Worm (Caenorhabditis elegans) whole organism, L4 larva: ENCODE results near the gene srz-11.

Source experiments
- D1046.2 ChIP-seq: fragments of 200-800 bp; sonication (Bioruptor generic); IDR thresholded peaks from 2 replicates; pipeline ENCODE4 v1.3.6; 2022; ENCODE audit warnings: missing genetic modification characterization, missing compliant biosample characterization
- F26F4.8 ChIP-seq: fragments of 200-800 bp; sonication (Bioruptor generic); conservative IDR thresholded peaks from 2 replicates; pipeline ENCODE4 v1.3.6; 2022; ENCODE audit warnings: missing genetic modification characterization, missing compliant biosample characterization
- F37D6.2 ChIP-seq: sonication (generic microtip); optimal IDR thresholded peaks from 2 replicates; lab custom pipeline; 2016; ENCODE audit warnings: mild to moderate bottlenecking, missing genetic modification characterization, missing compliant biosample characterization
- T20F7.1 ChIP-seq: fragments of 200-800 bp; sonication (Bioruptor generic); optimal IDR thresholded peaks from 2 replicates; lab custom pipeline; 2018; ENCODE audit warnings: mild to moderate bottlenecking, missing genetic modification characterization, missing compliant biosample characterization
- Y48G9A.11 ChIP-seq: fragments of 200-800 bp; sonication (Bioruptor generic); IDR thresholded peaks from 2 replicates; pipeline ENCODE4 v1.3.6; 2022; ENCODE audit warnings: missing genetic modification reagents, missing genetic modification characterization, missing compliant biosample characterization
- ZK546.5 ChIP-seq, 2 experiments: sonication (generic microtip); optimal IDR thresholded peaks; 2 replicates each; lab custom pipeline; 2017; ENCODE audit warnings: missing biosample characterization in 2 of 2, missing genetic modification characterization in 2 of 2
- aha-1 ChIP-seq: fragments of 150-350 bp; peaks from one replicate; lab custom pipeline; 2014; ENCODE audit warnings: missing biosample characterization, missing genetic modification characterization
- ceh-20 ChIP-seq: fragments of 200-800 bp; sonication (Bioruptor generic); IDR thresholded peaks from 2 replicates; pipeline ENCODE4 v1.3.6; 2022; ENCODE audit warnings: missing genetic modification reagents, missing genetic modification characterization, missing compliant biosample characterization
- ceh-82 ChIP-seq: sonication (generic microtip); optimal IDR thresholded peaks from 2 replicates; lab custom pipeline; 2017; ENCODE audit warnings: missing biosample characterization, missing genetic modification characterization
- dpl-1 ChIP-seq: fragments of 150-350 bp; optimal IDR thresholded peaks from 2 replicates; lab custom pipeline; 2014; ENCODE audit warnings: missing biosample characterization, missing genetic modification reagents, missing genetic modification characterization
- dve-1 ChIP-seq: sonication (generic microtip); optimal IDR thresholded peaks from 2 replicates; lab custom pipeline; 2017; ENCODE audit warnings: antibody characterized with exemption, mild to moderate bottlenecking, missing genetic modification characterization, missing compliant biosample characterization; ENCODE audit not compliant: insufficient read depth
- egl-27 ChIP-seq: sonication (generic microtip); optimal IDR thresholded peaks from 3 replicates; lab custom pipeline; 2017; ENCODE audit warnings: missing biosample characterization, missing genetic modification reagents, missing genetic modification characterization
- hif-1 ChIP-seq, 2 experiments: sonication (generic microtip); optimal IDR thresholded peaks; 2 replicates each; lab custom pipeline; 2016 to 2017; ENCODE audit warnings: missing compliant biosample characterization in 2 of 2, missing genetic modification characterization in 2 of 2, missing genetic modification reagents in 2 of 2, missing genotype in 2 of 2, mild to moderate bottlenecking in 1 of 2
- hlh-11 ChIP-seq: fragments of 200-800 bp; sonication (Bioruptor generic); optimal IDR thresholded peaks from 2 replicates; lab custom pipeline; 2018; ENCODE audit warnings: mild to moderate bottlenecking, missing genetic modification characterization, missing compliant biosample characterization
- hlh-30 ChIP-seq: sonication (generic microtip); optimal IDR thresholded peaks from 2 replicates; lab custom pipeline; 2017; ENCODE audit warnings: antibody characterized with exemption, mild to moderate bottlenecking, missing genetic modification characterization, missing compliant biosample characterization; ENCODE audit not compliant: insufficient read depth
- jun-1 ChIP-seq: fragments of 150-350 bp; optimal IDR thresholded peaks from 2 replicates; lab custom pipeline; 2014; ENCODE audit warnings: missing biosample characterization, missing genetic modification reagents, missing genetic modification characterization
- lim-7 ChIP-seq: fragments of 200-800 bp; sonication (Bioruptor generic); IDR thresholded peaks from 2 replicates; pipeline ENCODE4 v1.3.6; 2022; ENCODE audit warnings: missing genetic modification characterization, missing compliant biosample characterization
- lin-1 ChIP-seq: fragments of 200-800 bp; sonication (Bioruptor generic); IDR thresholded peaks from 2 replicates; pipeline ENCODE4 v1.3.6; 2022; ENCODE audit warnings: missing genetic modification reagents, missing genetic modification characterization, missing compliant biosample characterization
- lin-13 ChIP-seq: fragments of 150-350 bp; optimal IDR thresholded peaks from 2 replicates; lab custom pipeline; 2014; ENCODE audit warnings: missing biosample characterization, missing genetic modification reagents, missing genetic modification characterization
- lir-3 ChIP-seq: sonication (generic microtip); optimal IDR thresholded peaks from 2 replicates; lab custom pipeline; 2016; ENCODE audit warnings: mild to moderate bottlenecking, missing genetic modification characterization, missing compliant biosample characterization
- mdt-29 ChIP-seq: fragments of 200-800 bp; sonication (Bioruptor generic); IDR thresholded peaks from 2 replicates; pipeline ENCODE4 v1.3.6; 2022; ENCODE audit warnings: missing genetic modification reagents, missing genetic modification characterization, missing compliant biosample characterization
- mxl-3 ChIP-seq: fragments of 200-800 bp; sonication (Bioruptor generic); optimal IDR thresholded peaks from 2 replicates; lab custom pipeline; 2018; ENCODE audit warnings: mild to moderate bottlenecking, missing genetic modification characterization, missing compliant biosample characterization
- nhr-25 ChIP-seq: sonication (generic microtip); optimal IDR thresholded peaks from 2 replicates; lab custom pipeline; 2017; ENCODE audit warnings: missing genetic modification characterization, mild to moderate bottlenecking, missing compliant biosample characterization, antibody characterized with exemption, moderate library complexity, borderline replicate concordance; ENCODE audit not compliant: insufficient read depth
- nhr-28 ChIP-seq: fragments of 150-350 bp; optimal IDR thresholded peaks from 2 replicates; lab custom pipeline; 2014; ENCODE audit warnings: missing biosample characterization, missing genetic modification characterization
- nhr-41 ChIP-seq: fragments of 200-800 bp; sonication (Bioruptor generic); IDR thresholded peaks from 2 replicates; pipeline ENCODE4 v1.3.6; 2022; ENCODE audit warnings: missing genetic modification reagents, missing genetic modification characterization, missing compliant biosample characterization
- nhr-77 ChIP-seq: fragments of 150-350 bp; optimal IDR thresholded peaks from 2 replicates; lab custom pipeline; 2014; ENCODE audit warnings: missing biosample characterization, missing genetic modification characterization
- pha-4 ChIP-seq, 2 experiments: fragments of 150-350 bp in 1 of 2; fragments of 200-800 bp in 1 of 2; sonication (Bioruptor generic) in 1 of 2; IDR thresholded peaks in 1 of 2; optimal IDR thresholded peaks in 1 of 2; 2 replicates each; pipeline versions ENCODE4 v1.3.6 to Lab custom; 2014 to 2022; ENCODE audit warnings: missing genetic modification characterization in 2 of 2, missing genetic modification reagents in 2 of 2, missing biosample characterization in 1 of 2, missing compliant biosample characterization in 1 of 2
- sdz-12 ChIP-seq: fragments of 200-800 bp; sonication (Bioruptor generic); optimal IDR thresholded peaks from 2 replicates; lab custom pipeline; 2018; ENCODE audit warnings: mild to moderate bottlenecking, missing genetic modification characterization, missing compliant biosample characterization
- tag-97 ChIP-seq: fragments of 200-800 bp; sonication (Bioruptor generic); IDR thresholded peaks from 2 replicates; pipeline ENCODE4 v1.3.6; 2022; ENCODE audit warnings: missing genetic modification characterization, missing compliant biosample characterization
- tra-1 ChIP-seq: fragments of 200-800 bp; sonication (Bioruptor generic); IDR thresholded peaks from 2 replicates; pipeline ENCODE4 v1.3.6; 2022; ENCODE audit warnings: missing genetic modification reagents, missing genetic modification characterization, missing compliant biosample characterization
- unc-130 ChIP-seq: sonication (generic microtip); optimal IDR thresholded peaks from 2 replicates; lab custom pipeline; 2016; ENCODE audit warnings: missing genetic modification reagents, missing genetic modification characterization, missing compliant biosample characterization
- unc-62 ChIP-seq, 3 experiments: fragments of 150-350 bp in 1 of 3; sonication (generic microtip); optimal IDR thresholded peaks in 2 of 3; peaks in 1 of 3; 1 replicate in 1 of 3; 2 replicates in 2 of 3; lab custom pipeline; 2014 to 2017; ENCODE audit warnings: missing biosample characterization in 3 of 3, missing genetic modification characterization in 3 of 3, missing genetic modification reagents in 3 of 3, missing genotype in 1 of 3
- vab-7 ChIP-seq: fragments of 200-800 bp; sonication (Bioruptor generic); IDR thresholded peaks from 2 replicates; pipeline ENCODE4 v1.3.6; 2022; ENCODE audit warnings: missing genetic modification reagents, missing genetic modification characterization, missing compliant biosample characterization
- zip-2 ChIP-seq: fragments of 150-350 bp; optimal IDR thresholded peaks from 2 replicates; lab custom pipeline; 2014; ENCODE audit warnings: missing biosample characterization, missing genetic modification characterization

srz-11 gene

ce11 chrV:15152010-15152409 is 10.9 kb upstream of the srz-11 start:
- TF ChIP-seq hlh-30 (tag; lab: Kevin White, UChicago) (no peak), unc-62 (GFP tag; optimal IDR thresholded peaks at IDR 0.05 in 1 of 2; lab: Kevin White, UChicago) (peak in 1 of 2 experiments; percentile 56), unc-62 (tag; optimal IDR thresholded peaks at IDR 0.05; lab: Kevin White, UChicago) (no peak), aha-1 (tag; lab: Kevin White, UChicago) (peak; percentile 49)

- TF ChIP-seq zip-2 (tag; lab: Kevin White, UChicago) (no peak), pha-4 (GFP tag; IDR thresholded peaks at IDR 0.05; lab: Robert Waterston, UW) (no peak), pha-4 (tag; optimal IDR thresholded peaks at IDR 0.05; lab: Kevin White, UChicago) (no peak), unc-62 (GFP tag; optimal IDR thresholded peaks at IDR 0.05 in 1 of 2; lab: Kevin White, UChicago) (peak in 1 of 2 experiments; percentile 77), unc-62 (tag; optimal IDR thresholded peaks at IDR 0.05; lab: Kevin White, UChicago) (no peak), lin-1 (GFP tag; lab: Robert Waterston, UW) (no peak)
Observed at ce11 chrV:15153277-15153676, 9.6 kb upstream of the srz-11 start, which contains the start of gene srh-55. Gene srh-55 (plus strand): TSS chrV:15153577.

DNA sequence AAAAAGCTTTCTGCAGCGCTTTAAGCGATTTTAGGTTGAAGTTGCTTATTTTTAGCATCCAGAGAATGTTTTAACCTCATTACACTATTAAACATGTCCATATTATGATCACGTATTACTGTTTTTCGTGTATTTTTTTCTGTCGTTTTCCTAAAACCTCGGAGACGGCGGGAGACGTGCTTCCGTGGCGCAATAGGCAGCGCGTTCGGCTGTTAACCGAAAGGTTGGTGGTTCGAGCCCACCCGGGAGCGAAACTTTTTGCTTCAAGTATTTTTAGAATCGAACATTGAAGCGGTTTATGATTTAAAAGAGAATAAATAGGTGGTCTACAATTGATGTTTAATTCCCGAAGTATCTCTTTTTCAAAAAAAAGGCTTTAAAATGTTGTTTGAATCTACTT is 6.4 kb upstream of the srz-11 start:
- 0 out of 2 replicates have a peak, but pooled peaks have one; percentile 68 for TF ChIP-seq lim-7 (GFP tag; lab: Robert Waterston, UW)
- no peak for TF ChIP-seq egl-27 (tag; lab: Kevin White, UChicago)
- TF ChIP-seq F26F4.8 = peak; percentile 76; the same call in 1 of the 2 replicates
- peak; percentile 9 for TF ChIP-seq unc-130 (GFP tag; lab: Kevin White, UChicago)
- TF ChIP-seq D1046.2 = peak; percentile 51; the same call in 1 of the 2 replicates
- TF ChIP-seq, all 104 proteins: peak for 4

DNA sequence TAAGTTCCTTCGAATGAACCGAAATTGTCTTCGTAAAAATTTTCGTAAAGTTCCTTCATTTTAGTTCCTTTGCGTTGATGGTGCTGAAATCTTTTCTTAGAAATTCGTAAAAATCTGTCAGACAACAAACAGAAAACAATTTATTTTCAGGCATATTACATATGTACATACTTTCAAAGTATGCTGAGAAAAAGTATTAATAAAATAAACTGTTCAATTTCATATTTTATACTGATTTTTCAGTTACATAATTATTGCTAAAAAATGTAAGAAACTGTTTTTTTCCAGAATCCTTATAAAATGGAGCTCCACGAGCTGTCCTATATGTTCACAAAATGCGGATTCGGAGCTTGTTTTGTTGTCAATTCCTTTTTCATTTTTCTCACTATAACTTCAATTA is 4.2 kb upstream of the srz-11 start, which contains the start of gene str-45:
Gene str-45 (plus strand): TSS at position 301 of the 400 bp plus-strand sequence.
- no peak for TF ChIP-seq sdz-12 (GFP tag; lab: Kevin White, UChicago)
- TF ChIP-seq dpl-1 = no peak
- TF ChIP-seq F37D6.2 (tag; lab: Kevin White, UChicago) = no peak
- TF ChIP-seq nhr-77 (tag; lab: Kevin White, UChicago) = no peak
- TF ChIP-seq hlh-11 (tag; lab: Kevin White, UChicago) = no peak
- TF ChIP-seq Y48G9A.11 = no peak
- no peak for TF ChIP-seq nhr-28
- TF ChIP-seq lin-13 (GFP tag; lab: Kevin White, UChicago) = no peak
- TF ChIP-seq hif-1 (tag; optimal IDR thresholded peaks at IDR 0.05; lab: Kevin White, UChicago) = no peak
- no peak for TF ChIP-seq zip-2 (tag; lab: Kevin White, UChicago)
- no peak for TF ChIP-seq lir-3 (tag; lab: Kevin White, UChicago)
- no peak for TF ChIP-seq unc-130 (GFP tag; lab: Kevin White, UChicago)
- no peak for TF ChIP-seq mdt-29 (GFP tag; lab: Robert Waterston, UW)
- TF ChIP-seq tra-1 (GFP tag; lab: Robert Waterston, UW) = no peak

DNA sequence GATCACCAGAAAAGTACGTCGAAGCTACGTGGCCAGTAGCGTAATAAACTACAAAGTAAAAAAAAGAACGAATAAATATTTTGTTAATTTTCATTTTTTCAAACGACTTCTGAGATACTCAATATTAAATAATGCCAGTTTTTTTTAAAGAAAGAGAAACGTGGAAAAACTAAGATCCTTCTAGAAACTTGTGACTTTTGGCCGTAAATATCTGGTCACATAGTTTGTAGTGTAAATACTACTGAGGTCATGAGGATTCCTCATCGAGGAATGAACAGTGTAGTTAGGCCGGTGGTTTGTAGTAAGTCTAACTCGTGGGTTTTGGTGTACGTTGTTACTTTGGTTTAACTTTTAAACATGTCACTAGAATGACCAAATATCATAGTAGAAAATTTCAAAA is 5.1 kb downstream of the srz-11 start:
- TF ChIP-seq hlh-30 (tag; lab: Kevin White, UChicago) (peak; percentile 43), nhr-28 (peak; percentile 74)

- no peak for TF ChIP-seq ceh-82
- TF ChIP-seq dve-1 (tag; lab: Kevin White, UChicago) = no peak
- TF ChIP-seq nhr-77 (tag; lab: Kevin White, UChicago) = no peak
- TF ChIP-seq nhr-28 = peak; percentile 19
- TF ChIP-seq lir-3 (tag; lab: Kevin White, UChicago) = no peak
- TF ChIP-seq mxl-3 = no peak
- TF ChIP-seq jun-1 (tag; lab: Kevin White, UChicago) = no peak
- TF ChIP-seq ceh-20 (GFP tag; lab: Robert Waterston, UW) = no peak
- TF ChIP-seq nhr-41 (GFP tag; lab: Robert Waterston, UW) = no peak
- TF ChIP-seq tag-97 (GFP tag; lab: Robert Waterston, UW) = no peak
- no peak for TF ChIP-seq lin-1 (GFP tag; lab: Robert Waterston, UW)
- no peak for TF ChIP-seq vab-7
- TF ChIP-seq ZK546.5 (tag; optimal IDR thresholded peaks at IDR 0.05; lab: Kevin White, UChicago) = no peak
- no peak for TF ChIP-seq nhr-25
- peak in 1 of 2 experiments; percentile 31 for TF ChIP-seq hif-1 (tag; optimal IDR thresholded peaks at IDR 0.05; lab: Kevin White, UChicago)
- no peak for TF ChIP-seq T20F7.1
Observed at ce11 chrV:15175459-15175858, 12.6 kb downstream of the srz-11 start, which contains the start of gene clec-47. Gene clec-47 (plus strand): TSS chrV:15175759.
